Fruit fly (Drosophila melanogaster): ENCODE data around the gene Ac78C.

DNA sequence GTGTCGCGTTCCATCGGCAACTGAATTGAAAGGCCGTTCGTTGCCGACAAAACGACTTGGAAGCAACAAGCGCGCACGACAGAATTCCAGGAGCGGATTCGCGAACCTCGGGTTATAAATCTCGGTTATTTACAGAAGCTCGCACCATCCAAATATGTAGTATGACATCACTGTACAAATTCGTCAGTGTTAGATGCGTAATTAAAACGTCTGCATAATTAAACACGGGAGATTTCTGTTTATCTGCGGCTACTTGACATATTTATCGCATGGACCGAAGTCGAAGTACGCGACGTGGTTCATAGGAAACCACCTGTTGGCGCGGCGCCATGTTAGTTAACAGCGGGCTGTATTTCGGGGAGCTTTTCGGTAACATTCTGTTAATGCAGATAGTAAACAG is at the start of gene Ac78C:
- TF ChIP-seq usp (GFP tag; optimal IDR thresholded peaks at IDR 0.05) (no peak), EcR (GFP tag; optimal IDR thresholded peaks at IDR 0.05) (no peak)
